Worm (Caenorhabditis elegans) whole organism, L4 larva: ENCODE results near the gene cest-4.

Source experiments
- D1046.2 ChIP-seq: fragments of 200-800 bp; sonication (Bioruptor generic); IDR thresholded peaks from 2 replicates; pipeline ENCODE4 v1.3.6; 2022; ENCODE audit warnings: missing genetic modification characterization, missing compliant biosample characterization
- F26F4.8 ChIP-seq: fragments of 200-800 bp; sonication (Bioruptor generic); conservative IDR thresholded peaks from 2 replicates; pipeline ENCODE4 v1.3.6; 2022; ENCODE audit warnings: missing genetic modification characterization, missing compliant biosample characterization
- F44E2.7 ChIP-seq: fragments of 200-800 bp; sonication (Bioruptor generic); IDR thresholded peaks from 2 replicates; pipeline ENCODE4 v2.1.2; 2022; ENCODE audit warnings: missing genetic modification characterization, missing compliant biosample characterization
- F49E8.2 ChIP-seq: sonication (generic microtip); optimal IDR thresholded peaks from 2 replicates; lab custom pipeline; 2016; ENCODE audit warnings: missing compliant biosample characterization, mild to moderate bottlenecking, missing genetic modification characterization, borderline replicate concordance
- T20F7.1 ChIP-seq: fragments of 200-800 bp; sonication (Bioruptor generic); optimal IDR thresholded peaks from 2 replicates; lab custom pipeline; 2018; ENCODE audit warnings: mild to moderate bottlenecking, missing genetic modification characterization, missing compliant biosample characterization
- T26A8.4 ChIP-seq: fragments of 200-800 bp; sonication (Bioruptor generic); IDR thresholded peaks from 2 replicates; pipeline ENCODE4 v1.3.6; 2022; ENCODE audit warnings: missing genetic modification characterization, missing compliant biosample characterization
- Y48G9A.11 ChIP-seq: fragments of 200-800 bp; sonication (Bioruptor generic); IDR thresholded peaks from 2 replicates; pipeline ENCODE4 v1.3.6; 2022; ENCODE audit warnings: missing genetic modification reagents, missing genetic modification characterization, missing compliant biosample characterization
- Y5F2A.4 ChIP-seq: fragments of 200-800 bp; sonication (Bioruptor generic); optimal IDR thresholded peaks from 2 replicates; lab custom pipeline; 2018; ENCODE audit warnings: mild to moderate bottlenecking, missing genetic modification characterization, missing compliant biosample characterization
- Y75B8A.6 ChIP-seq: fragments of 200-800 bp; sonication (Bioruptor generic); IDR thresholded peaks from 2 replicates; pipeline ENCODE4 v1.3.6; 2022; ENCODE audit warnings: missing genetic modification reagents, missing genetic modification characterization, missing compliant biosample characterization
- ZK337.2 ChIP-seq: fragments of 200-800 bp; sonication (Bioruptor generic); IDR thresholded peaks from 2 replicates; pipeline ENCODE4 v1.3.6; 2022; ENCODE audit warnings: missing genetic modification reagents, missing genetic modification characterization, missing compliant biosample characterization
- aly-2 ChIP-seq: sonication (generic microtip); optimal IDR thresholded peaks from 2 replicates; lab custom pipeline; 2018; ENCODE audit warnings: missing biosample characterization, missing genetic modification characterization
- ama-1 ChIP-seq: fragments of 150-350 bp; optimal IDR thresholded peaks from 2 replicates; lab custom pipeline; 2014; ENCODE audit warnings: inconsistent platforms, mixed read lengths
- arid-1 ChIP-seq: fragments of 200-800 bp; sonication (Bioruptor generic); conservative IDR thresholded peaks from 2 replicates; pipeline ENCODE4 v1.3.6; 2022; ENCODE audit warnings: missing genetic modification reagents, missing genetic modification characterization, missing compliant biosample characterization
- ceh-82 ChIP-seq: sonication (generic microtip); optimal IDR thresholded peaks from 2 replicates; lab custom pipeline; 2017; ENCODE audit warnings: missing biosample characterization, missing genetic modification characterization
- cey-2 ChIP-seq: sonication (generic microtip); optimal IDR thresholded peaks from 3 replicates; lab custom pipeline; 2017; ENCODE audit warnings: missing genetic modification characterization, mild to moderate bottlenecking, missing compliant biosample characterization, antibody characterized with exemption, borderline replicate concordance; ENCODE audit not compliant: insufficient read depth
- ctbp-1 ChIP-seq: fragments of 200-800 bp; sonication (Bioruptor generic); IDR thresholded peaks from 2 replicates; pipeline ENCODE4 v1.3.6; 2022; ENCODE audit warnings: missing genetic modification reagents, missing genetic modification characterization, missing compliant biosample characterization
- daf-16 ChIP-seq, 3 experiments: sonication (generic microtip); optimal IDR thresholded peaks; 2 replicates each; lab custom pipeline; 2016 to 2017; ENCODE audit warnings: missing genetic modification characterization in 3 of 3, missing genetic modification reagents in 3 of 3, mild to moderate bottlenecking in 2 of 3, missing compliant biosample characterization in 2 of 3, missing biosample characterization in 1 of 3, moderate library complexity in 1 of 3
- daf-19 ChIP-seq: fragments of 200-800 bp; sonication (Bioruptor generic); conservative IDR thresholded peaks from 2 replicates; pipeline ENCODE4 v1.3.6; 2022; ENCODE audit warnings: missing genetic modification characterization, missing compliant biosample characterization
- egl-27 ChIP-seq: sonication (generic microtip); optimal IDR thresholded peaks from 3 replicates; lab custom pipeline; 2017; ENCODE audit warnings: missing biosample characterization, missing genetic modification reagents, missing genetic modification characterization
- fos-1 ChIP-seq: fragments of 150-350 bp; optimal IDR thresholded peaks from 2 replicates; lab custom pipeline; 2014; ENCODE audit warnings: missing biosample characterization, missing genetic modification characterization
- gei-8 ChIP-seq: fragments of 200-800 bp; sonication (Bioruptor generic); optimal IDR thresholded peaks from 2 replicates; lab custom pipeline; 2018; ENCODE audit warnings: mild to moderate bottlenecking, missing genetic modification characterization, missing compliant biosample characterization
- hif-1 ChIP-seq, 2 experiments: sonication (generic microtip); optimal IDR thresholded peaks; 2 replicates each; lab custom pipeline; 2016 to 2017; ENCODE audit warnings: missing compliant biosample characterization in 2 of 2, missing genetic modification characterization in 2 of 2, missing genetic modification reagents in 2 of 2, missing genotype in 2 of 2, mild to moderate bottlenecking in 1 of 2
- hlh-11 ChIP-seq: fragments of 200-800 bp; sonication (Bioruptor generic); optimal IDR thresholded peaks from 2 replicates; lab custom pipeline; 2018; ENCODE audit warnings: mild to moderate bottlenecking, missing genetic modification characterization, missing compliant biosample characterization
- hlh-30 ChIP-seq: sonication (generic microtip); optimal IDR thresholded peaks from 2 replicates; lab custom pipeline; 2017; ENCODE audit warnings: antibody characterized with exemption, mild to moderate bottlenecking, missing genetic modification characterization, missing compliant biosample characterization; ENCODE audit not compliant: insufficient read depth
- hmg-1.1 ChIP-seq: fragments of 200-800 bp; sonication (Bioruptor generic); IDR thresholded peaks from 2 replicates; pipeline ENCODE4 v1.3.6; 2022; ENCODE audit warnings: missing genetic modification reagents, missing genetic modification characterization, missing compliant biosample characterization
- jun-1 ChIP-seq: fragments of 150-350 bp; optimal IDR thresholded peaks from 2 replicates; lab custom pipeline; 2014; ENCODE audit warnings: missing biosample characterization, missing genetic modification reagents, missing genetic modification characterization
- lin-13 ChIP-seq: fragments of 150-350 bp; optimal IDR thresholded peaks from 2 replicates; lab custom pipeline; 2014; ENCODE audit warnings: missing biosample characterization, missing genetic modification reagents, missing genetic modification characterization
- lin-29 ChIP-seq: fragments of 200-800 bp; sonication (Bioruptor generic); IDR thresholded peaks from 2 replicates; pipeline ENCODE4 v1.3.6; 2022; ENCODE audit warnings: missing genetic modification reagents, missing genetic modification characterization, missing compliant biosample characterization
- lin-38 ChIP-seq: fragments of 200-800 bp; sonication (Bioruptor generic); IDR thresholded peaks from 2 replicates; pipeline ENCODE4 v1.3.6; 2022; ENCODE audit warnings: missing genetic modification reagents, missing genetic modification characterization, missing compliant biosample characterization
- lin-39 ChIP-seq: fragments of 150-350 bp; optimal IDR thresholded peaks from 2 replicates; lab custom pipeline; 2014; ENCODE audit warnings: missing biosample characterization, missing genetic modification reagents, missing genetic modification characterization
- madf-9 ChIP-seq: fragments of 200-800 bp; sonication (Bioruptor generic); conservative IDR thresholded peaks from 2 replicates; pipeline ENCODE4 v1.3.6; 2022; ENCODE audit warnings: missing genetic modification reagents, missing genetic modification characterization, missing compliant biosample characterization
- mdl-1 ChIP-seq, 2 experiments: fragments of 150-350 bp in 1 of 2; sonication (generic microtip) in 1 of 2; optimal IDR thresholded peaks; 2 replicates each; lab custom pipeline; 2014 to 2017; ENCODE audit warnings: missing biosample characterization in 2 of 2, missing genetic modification characterization in 2 of 2
- mdt-29 ChIP-seq: fragments of 200-800 bp; sonication (Bioruptor generic); IDR thresholded peaks from 2 replicates; pipeline ENCODE4 v1.3.6; 2022; ENCODE audit warnings: missing genetic modification reagents, missing genetic modification characterization, missing compliant biosample characterization
- mes-2 ChIP-seq: sonication (generic microtip); optimal IDR thresholded peaks from 2 replicates; lab custom pipeline; 2016; ENCODE audit warnings: missing genotype, mild to moderate bottlenecking, missing genetic modification characterization, missing compliant biosample characterization; ENCODE audit not compliant: poor library complexity, severe bottlenecking
- mxl-3 ChIP-seq: fragments of 200-800 bp; sonication (Bioruptor generic); optimal IDR thresholded peaks from 2 replicates; lab custom pipeline; 2018; ENCODE audit warnings: mild to moderate bottlenecking, missing genetic modification characterization, missing compliant biosample characterization
- nhr-10 ChIP-seq: fragments of 150-350 bp; optimal IDR thresholded peaks from 2 replicates; lab custom pipeline; 2014; ENCODE audit warnings: missing biosample characterization, missing genetic modification characterization
- nhr-42 ChIP-seq: fragments of 200-800 bp; sonication (Bioruptor generic); IDR thresholded peaks from 2 replicates; pipeline ENCODE4 v1.3.6; 2022; ENCODE audit warnings: missing genetic modification characterization, missing compliant biosample characterization
- nhr-76 ChIP-seq: fragments of 150-350 bp; optimal IDR thresholded peaks from 2 replicates; lab custom pipeline; 2014; ENCODE audit warnings: missing biosample characterization, missing genetic modification characterization
- nhr-77 ChIP-seq: fragments of 150-350 bp; optimal IDR thresholded peaks from 2 replicates; lab custom pipeline; 2014; ENCODE audit warnings: missing biosample characterization, missing genetic modification characterization
- php-3 ChIP-seq: fragments of 200-800 bp; sonication (Bioruptor generic); IDR thresholded peaks from 2 replicates; pipeline ENCODE4 v1.3.6; 2022; ENCODE audit warnings: missing genetic modification reagents, missing genetic modification characterization, missing compliant biosample characterization
- pqm-1 ChIP-seq: sonication (generic microtip); optimal IDR thresholded peaks from 2 replicates; lab custom pipeline; 2017; ENCODE audit warnings: missing biosample characterization, missing genetic modification characterization
- saeg-2 ChIP-seq: fragments of 200-800 bp; sonication (Bioruptor generic); IDR thresholded peaks from 2 replicates; pipeline ENCODE4 v1.3.6; 2022; ENCODE audit warnings: missing genetic modification reagents, missing genetic modification characterization, missing compliant biosample characterization
- tag-97 ChIP-seq: fragments of 200-800 bp; sonication (Bioruptor generic); IDR thresholded peaks from 2 replicates; pipeline ENCODE4 v1.3.6; 2022; ENCODE audit warnings: missing genetic modification characterization, missing compliant biosample characterization
- unc-130 ChIP-seq: sonication (generic microtip); optimal IDR thresholded peaks from 2 replicates; lab custom pipeline; 2016; ENCODE audit warnings: missing genetic modification reagents, missing genetic modification characterization, missing compliant biosample characterization
- unc-39 ChIP-seq: sonication (generic microtip); optimal IDR thresholded peaks from 2 replicates; lab custom pipeline; 2017; ENCODE audit warnings: missing biosample characterization, missing genetic modification characterization
- unc-62 ChIP-seq, 3 experiments: fragments of 150-350 bp in 1 of 3; sonication (generic microtip); optimal IDR thresholded peaks in 2 of 3; peaks in 1 of 3; 1 replicate in 1 of 3; 2 replicates in 2 of 3; lab custom pipeline; 2014 to 2017; ENCODE audit warnings: missing biosample characterization in 3 of 3, missing genetic modification characterization in 3 of 3, missing genetic modification reagents in 3 of 3, missing genotype in 1 of 3
- zfp-3 ChIP-seq: fragments of 200-800 bp; sonication (Bioruptor generic); conservative IDR thresholded peaks from 2 replicates; pipeline ENCODE4 v1.3.6; 2022; ENCODE audit warnings: missing genetic modification reagents, missing genetic modification characterization, missing compliant biosample characterization
- ztf-11 ChIP-seq: fragments of 150-350 bp; optimal IDR thresholded peaks from 2 replicates; lab custom pipeline; 2014; ENCODE audit warnings: missing biosample characterization, missing genetic modification characterization
- ztf-7 ChIP-seq: fragments of 150-350 bp; optimal IDR thresholded peaks from 2 replicates; lab custom pipeline; 2014; ENCODE audit warnings: missing biosample characterization, missing genetic modification characterization

The cest-4 gene

DNA sequence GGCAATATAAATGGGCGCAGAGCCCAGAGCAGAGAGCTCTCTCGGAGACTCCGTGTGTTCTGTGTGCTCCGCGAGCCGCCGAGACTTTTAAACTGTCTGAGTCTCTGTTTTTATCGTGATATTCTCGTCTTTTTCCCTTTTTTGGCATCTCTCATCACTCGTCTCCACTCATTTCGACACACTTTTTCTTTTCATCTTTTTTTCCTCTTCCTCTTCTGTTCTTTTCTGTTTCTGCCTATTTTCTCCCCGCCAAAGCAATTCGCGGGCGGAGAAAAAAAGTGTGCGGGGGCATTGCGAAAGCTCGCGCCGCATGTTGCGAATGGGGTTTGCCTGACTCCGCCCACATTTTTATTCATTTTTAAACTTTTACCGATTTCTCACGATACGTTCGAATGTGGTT is 45.8 kb downstream of the cest-4 start (continued):
- peak; percentile 59 for TF ChIP-seq T20F7.1 (GFP tag; lab: Kevin White, UChicago)
- no peak for TF ChIP-seq daf-19 (GFP tag; lab: Robert Waterston, UW)
- peak; percentile 64; the same call in 1 of the 2 replicates for TF ChIP-seq arid-1 (GFP tag; lab: Robert Waterston, UW)
- TF ChIP-seq hlh-11 (tag; lab: Kevin White, UChicago) = peak; percentile 87
- TF ChIP-seq madf-9 (GFP tag; lab: Robert Waterston, UW) = peak; percentile 60; the same call in 1 of the 2 replicates
- peak; percentile 68 for TF ChIP-seq mxl-3
- peak; percentile 92 for TF ChIP-seq mes-2 (tag; lab: Kevin White, UChicago)
- TF ChIP-seq lin-13 (GFP tag; lab: Kevin White, UChicago) = peak; percentile 56
- no peak for TF ChIP-seq lin-39 (tag; lab: Kevin White, UChicago)
- TF ChIP-seq D1046.2 = 0 out of 2 replicates have a peak, but pooled peaks have one; percentile 53
- TF ChIP-seq ceh-82 (tag; lab: Kevin White, UChicago) = no peak
- peak; percentile 75 for TF ChIP-seq Y48G9A.11 (GFP tag; lab: Robert Waterston, UW)
- TF ChIP-seq nhr-77 = peak; percentile 68
- peak; percentile 72 for TF ChIP-seq F49E8.2 (tag; lab: Kevin White, UChicago)
- peak; percentile 82 for TF ChIP-seq T26A8.4 (GFP tag; lab: Robert Waterston, UW)
- TF ChIP-seq egl-27 (tag; lab: Kevin White, UChicago) = no peak
- no peak for TF ChIP-seq fos-1
- peak; percentile 27 for TF ChIP-seq ztf-7 (tag; lab: Kevin White, UChicago)
- peak; percentile 61 for TF ChIP-seq pqm-1 (tag; lab: Kevin White, UChicago)
- peak; percentile 59 for TF ChIP-seq ama-1
- peak in 1 of 2 experiments; percentile 57 for TF ChIP-seq daf-16 (GFP tag; optimal IDR thresholded peaks at IDR 0.05; lab: Kevin White, UChicago)
- TF ChIP-seq daf-16 (tag; optimal IDR thresholded peaks at IDR 0.05; lab: Kevin White, UChicago) = peak; percentile 90
- peak; percentile 20 to 84 for TF ChIP-seq hif-1 (tag; optimal IDR thresholded peaks at IDR 0.05; lab: Kevin White, UChicago)
- 0 out of 2 replicates have a peak, but pooled peaks have one; percentile 36 for TF ChIP-seq mdt-29 (GFP tag; lab: Robert Waterston, UW)
- TF ChIP-seq aly-2 (tag; lab: Kevin White, UChicago) = no peak
- peak in 1 of 2 experiments; percentile 86 for TF ChIP-seq unc-62 (GFP tag; optimal IDR thresholded peaks at IDR 0.05 in 1 of 2; lab: Kevin White, UChicago)
- no peak for TF ChIP-seq unc-62 (tag; optimal IDR thresholded peaks at IDR 0.05; lab: Kevin White, UChicago)
- 0 out of 2 replicates have a peak, but pooled peaks have one; percentile 39 for TF ChIP-seq ZK337.2
- 0 out of 2 replicates have a peak, but pooled peaks have one; percentile 11 for TF ChIP-seq saeg-2
- 0 out of 2 replicates have a peak, but pooled peaks have one; percentile 37 for TF ChIP-seq F44E2.7
- TF ChIP-seq zfp-3 (GFP tag; lab: Robert Waterston, UW) = peak; percentile 54; the same call in 1 of the 2 replicates
- peak; percentile 45 for TF ChIP-seq php-3
- TF ChIP-seq mdl-1 (tag; optimal IDR thresholded peaks at IDR 0.05; lab: Kevin White, UChicago) = peak; percentile 55 to 62
- no peak for TF ChIP-seq lin-29
- peak; percentile 80 for TF ChIP-seq ctbp-1 (GFP tag; lab: Robert Waterston, UW)
- TF ChIP-seq F26F4.8 = 0 out of 2 replicates have a peak, but pooled peaks have one; percentile 36
- no peak for TF ChIP-seq nhr-76
- no peak for TF ChIP-seq tag-97 (GFP tag; lab: Robert Waterston, UW)
- peak; percentile 57; the same call in 1 of the 2 replicates for TF ChIP-seq nhr-42 (GFP tag; lab: Robert Waterston, UW)
- peak; percentile 87 for TF ChIP-seq lin-38 (GFP tag; lab: Robert Waterston, UW)
- no peak; the same call in 1 of the 2 replicates for TF ChIP-seq hmg-1.1 (GFP tag; lab: Robert Waterston, UW)
- peak; percentile 54 for TF ChIP-seq hlh-30 (tag; lab: Kevin White, UChicago)
- TF ChIP-seq gei-8 (GFP tag; lab: Kevin White, UChicago) = no peak
- TF ChIP-seq nhr-10 (tag; lab: Kevin White, UChicago) = peak; percentile 36
- TF ChIP-seq unc-39 = no peak
- peak; percentile 57 for TF ChIP-seq jun-1 (tag; lab: Kevin White, UChicago)
- TF ChIP-seq ztf-11 = no peak
- TF ChIP-seq Y75B8A.6 (GFP tag; lab: Robert Waterston, UW) = no peak
- peak; percentile 94 for TF ChIP-seq unc-130 (GFP tag; lab: Kevin White, UChicago)
- no peak for TF ChIP-seq cey-2
- TF ChIP-seq Y5F2A.4 = no peak
